Fruit fly (Drosophila melanogaster) whole organism, wandering third instar larva: ENCODE data around the gene CG4520.

Experiments
- Abd-B ChIP-seq: fragments of >200 bp; optimal IDR thresholded peaks from 2 replicates; lab custom pipeline; 2017; ENCODE audit warnings: missing biosample characterization, missing genetic modification characterization
- CG9705 ChIP-seq: fragments of 200-800 bp; sonication (Bioruptor generic); optimal IDR thresholded peaks from 2 replicates; lab custom pipeline; 2018; ENCODE audit warnings: missing biosample characterization, mild to moderate bottlenecking, missing genetic modification characterization
- CrebA ChIP-seq: fragments of 200-800 bp; sonication (Bioruptor generic); optimal IDR thresholded peaks from 2 replicates; lab custom pipeline; 2016; ENCODE audit warnings: missing biosample characterization, mild to moderate bottlenecking, missing genetic modification characterization, borderline replicate concordance
- Dfd ChIP-seq: fragments of >200 bp; optimal IDR thresholded peaks from 2 replicates; lab custom pipeline; 2017; ENCODE audit warnings: missing biosample characterization, missing genetic modification characterization
- Dif ChIP-seq: fragments of 200-275, 200-300 bp; sonication (Bioruptor generic); optimal IDR thresholded peaks from 2 replicates; lab custom pipeline; 2018; ENCODE audit warnings: missing biosample characterization, missing genetic modification characterization; ENCODE audit not compliant: partially characterized antibody
- GATAd ChIP-seq: sonication (Bioruptor generic); optimal IDR thresholded peaks from 2 replicates; lab custom pipeline; 2016; ENCODE audit warnings: missing biosample characterization, missing genetic modification characterization
- HLH106 ChIP-seq: fragments of 200-800 bp; optimal IDR thresholded peaks from 3 replicates; lab custom pipeline; 2019; ENCODE audit warnings: missing biosample characterization, mild to moderate bottlenecking, missing genetic modification characterization, moderate library complexity
- Hnf4 ChIP-seq: fragments of 200-800 bp; sonication (Bioruptor generic); optimal IDR thresholded peaks from 2 replicates; lab custom pipeline; 2016; ENCODE audit warnings: missing biosample characterization, mild to moderate bottlenecking, missing genetic modification characterization
- Hr78 ChIP-seq: fragments of >200 bp; optimal IDR thresholded peaks from 2 replicates; lab custom pipeline; 2017; ENCODE audit warnings: missing biosample characterization, missing genetic modification characterization
- Hr83 ChIP-seq: fragments of 200-300 bp; sonication (Bioruptor generic); optimal IDR thresholded peaks from 2 replicates; lab custom pipeline; 2016; ENCODE audit warnings: missing biosample characterization, mild to moderate bottlenecking, missing genetic modification characterization, moderate library complexity; ENCODE audit not compliant: poor library complexity, severe bottlenecking
- Jra ChIP-seq: sonication (Bioruptor generic); optimal IDR thresholded peaks from 2 replicates; lab custom pipeline; 2016; ENCODE audit warnings: missing biosample characterization, missing genetic modification characterization
- Mio ChIP-seq: sonication (Bioruptor generic); optimal IDR thresholded peaks from 2 replicates; lab custom pipeline; 2016; ENCODE audit warnings: missing biosample characterization, missing genetic modification characterization
- Myc ChIP-seq: fragments of >200 bp; optimal IDR thresholded peaks from 2 replicates; lab custom pipeline; 2017
- N ChIP-seq: fragments of >200 bp; optimal IDR thresholded peaks from 2 replicates; lab custom pipeline; 2018; ENCODE audit warnings: missing biosample characterization, missing external identifiers, missing genetic modification characterization
- OdsH ChIP-seq: fragments of 200-800 bp; sonication (Bioruptor generic); optimal IDR thresholded peaks from 2 replicates; lab custom pipeline; 2016; ENCODE audit warnings: missing biosample characterization, mild to moderate bottlenecking, missing genetic modification characterization
- Rel ChIP-seq, 2 experiments: fragments of 200-800 bp; sonication (Bioruptor generic) in 1 of 2; optimal IDR thresholded peaks; 2 replicates in 1 of 2; 3 replicates in 1 of 2; lab custom pipeline; 2016 to 2019; ENCODE audit warnings: mild to moderate bottlenecking in 2 of 2, missing biosample characterization in 2 of 2, missing genetic modification characterization in 2 of 2, moderate library complexity in 1 of 2
- Sp1 ChIP-seq: fragments of 200-800 bp; sonication (Bioruptor generic); optimal IDR thresholded peaks from 3 replicates; lab custom pipeline; 2019; ENCODE audit warnings: missing biosample characterization, mild to moderate bottlenecking, missing genetic modification characterization, moderate library complexity
- br ChIP-seq: fragments of 200-800 bp; sonication (Bioruptor generic); optimal IDR thresholded peaks from 2 replicates; lab custom pipeline; 2016; ENCODE audit warnings: missing biosample characterization, missing genetic modification characterization
- brk ChIP-seq: fragments of 200-800 bp; sonication (Bioruptor generic); optimal IDR thresholded peaks from 2 replicates; lab custom pipeline; 2016; ENCODE audit warnings: missing biosample characterization, mild to moderate bottlenecking, missing genetic modification characterization
- dl ChIP-seq, 2 experiments: fragments of 175-275, 200-275 bp in 1 of 2; fragments of 200-275 bp in 1 of 2; sonication (Bioruptor generic); optimal IDR thresholded peaks; lab custom pipeline; 2018; ENCODE audit warnings: mild to moderate bottlenecking in 2 of 2, missing biosample characterization in 2 of 2, missing genetic modification characterization in 2 of 2, moderate library complexity in 2 of 2; ENCODE audit not compliant: partially characterized antibody in 2 of 2, insufficient read depth in 1 of 2
- dmrt93B ChIP-seq: fragments of 200-800 bp; sonication (Bioruptor generic); optimal IDR thresholded peaks from 2 replicates; lab custom pipeline; 2018; ENCODE audit warnings: missing biosample characterization, mild to moderate bottlenecking, missing genetic modification characterization
- dsf ChIP-seq: sonication (Bioruptor generic); optimal IDR thresholded peaks from 2 replicates; lab custom pipeline; 2016; ENCODE audit warnings: missing biosample characterization, missing genetic modification characterization, borderline replicate concordance
- ey ChIP-seq: fragments of 200-800 bp; sonication (Bioruptor generic); optimal IDR thresholded peaks from 2 replicates; lab custom pipeline; 2016; ENCODE audit warnings: missing biosample characterization, missing genetic modification characterization
- foxo ChIP-seq, 2 experiments: fragments of 200-800 bp; sonication (Bioruptor generic); optimal IDR thresholded peaks; 2 replicates in 1 of 2; 3 replicates in 1 of 2; lab custom pipeline; 2016 to 2017; ENCODE audit warnings: missing biosample characterization in 2 of 2, missing genetic modification characterization in 2 of 2
- fru ChIP-seq: fragments of 200-800 bp; sonication (Bioruptor generic); optimal IDR thresholded peaks from 3 replicates; lab custom pipeline; 2016; ENCODE audit warnings: missing biosample characterization, mild to moderate bottlenecking, missing genetic modification characterization
- jim ChIP-seq: fragments of 175-275, 200-325 bp; sonication (Bioruptor generic); optimal IDR thresholded peaks from 2 replicates; lab custom pipeline; 2016; ENCODE audit warnings: missing biosample characterization, mild to moderate bottlenecking, missing genetic modification characterization
- lola ChIP-seq: fragments of >200 bp; optimal IDR thresholded peaks from 2 replicates; lab custom pipeline; 2017; ENCODE audit warnings: missing biosample characterization, missing genetic modification characterization
- sage ChIP-seq: fragments of 200-800 bp; sonication (Bioruptor generic); optimal IDR thresholded peaks from 2 replicates; lab custom pipeline; 2016; ENCODE audit warnings: missing biosample characterization, mild to moderate bottlenecking, missing genetic modification characterization
- usp ChIP-seq: fragments of >200 bp; optimal IDR thresholded peaks from 2 replicates; lab custom pipeline; 2017; ENCODE audit warnings: missing biosample characterization, missing genetic modification characterization
- woc ChIP-seq: sonication (Bioruptor generic); optimal IDR thresholded peaks from 2 replicates; lab custom pipeline; 2016; ENCODE audit warnings: missing biosample characterization, mild to moderate bottlenecking, missing genetic modification characterization

The CG4520 gene

DNA sequence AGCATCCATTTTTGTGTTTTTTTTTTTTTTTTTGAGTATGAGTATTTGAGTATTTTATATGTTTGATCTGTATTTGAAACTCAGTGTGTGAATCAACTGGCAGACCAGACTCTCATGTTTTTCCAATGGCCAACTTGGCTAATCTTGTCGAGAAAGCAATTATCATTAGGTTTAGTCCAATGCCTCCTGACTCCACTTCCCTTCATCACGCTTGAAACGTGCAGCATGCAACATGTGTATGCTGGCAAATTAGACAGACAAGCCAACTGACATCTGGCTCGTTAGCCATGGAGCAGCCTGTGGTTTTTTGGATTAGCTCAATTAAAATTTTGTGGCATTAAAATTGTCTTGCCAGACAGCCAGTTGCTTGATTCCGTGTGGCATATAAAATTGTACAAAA, 28.0 kb upstream of the CG4520 start, which contains the start of gene CG31294:
CG31294 (minus strand) TSS at position 101 of the 400 bp plus-strand sequence.
- TF ChIP-seq woc (GFP tag; lab: Kevin White, UChicago) (no peak), dmrt93B (no peak), Myc (no peak), Rel (GFP tag; optimal IDR thresholded peaks at IDR 0.05; lab: Kevin White, UChicago) (no peak), Rel (tag; optimal IDR thresholded peaks at IDR 0.05; lab: Kevin White, UChicago) (no peak), jim (no peak), fru (GFP tag; lab: Kevin White, UChicago) (no peak), Abd-B (GFP tag; lab: Kevin White, UChicago) (no peak), HLH106 (tag; lab: Kevin White, UChicago) (no peak), Dif (no peak), br (GFP tag; lab: Kevin White, UChicago) (no peak), Sp1 (no peak), usp (GFP tag; lab: Kevin White, UChicago) (no peak), foxo (GFP tag; optimal IDR thresholded peaks at IDR 0.05; lab: Kevin White, UChicago) (no peak), dsf (GFP tag; lab: Kevin White, UChicago) (no peak), Hr78 (GFP tag; lab: Kevin White, UChicago) (no peak), dl (GFP tag; optimal IDR thresholded peaks at IDR 0.05; lab: Kevin White, UChicago; ENCODE audit: insufficient read depth in 1 of 2, partially characterized antibody in 2 of 2) (no peak), CrebA (GFP tag; lab: Kevin White, UChicago) (no peak)

- peak; percentile 53 for TF ChIP-seq Dfd (GFP tag; lab: Kevin White, UChicago)
- TF ChIP-seq dsf (GFP tag; lab: Kevin White, UChicago) = no peak
Measured at dm6 chr3R:15730629-15731028, 13.8 kb upstream of the CG4520 start.

dm6 chr3R:15731446-15731845, 13.0 kb upstream of the CG4520 start, which contains the start of gene CG34274:
Gene CG34274, plus strand, starts transcription at chr3R:15731746.
- no peak for TF ChIP-seq Abd-B (GFP tag; lab: Kevin White, UChicago)

dm6 chr3R:15762815-15763214, 18.4 kb downstream of the CG4520 start, which contains the start of gene CG12784:
Gene CG12784, plus strand, starts transcription at chr3R:15763115.
- TF ChIP-seq dmrt93B = no peak
- TF ChIP-seq br (GFP tag; lab: Kevin White, UChicago) = no peak
- TF ChIP-seq jim = no peak
- TF ChIP-seq Hnf4 = no peak
- no peak for TF ChIP-seq CG9705 (GFP tag; lab: Kevin White, UChicago)
- TF ChIP-seq OdsH = no peak
- no peak for TF ChIP-seq fru (GFP tag; lab: Kevin White, UChicago)
- TF ChIP-seq Sp1 = no peak
- TF ChIP-seq lola = no peak
- TF ChIP-seq foxo (GFP tag; optimal IDR thresholded peaks at IDR 0.05; lab: Kevin White, UChicago) = no peak
- TF ChIP-seq usp (GFP tag; lab: Kevin White, UChicago) = no peak
- TF ChIP-seq dl (GFP tag; optimal IDR thresholded peaks at IDR 0.05; lab: Kevin White, UChicago; ENCODE audit: insufficient read depth in 1 of 2, partially characterized antibody in 2 of 2) = no peak
- TF ChIP-seq Rel (GFP tag; optimal IDR thresholded peaks at IDR 0.05; lab: Kevin White, UChicago) = no peak
- TF ChIP-seq Rel (tag; optimal IDR thresholded peaks at IDR 0.05; lab: Kevin White, UChicago) = no peak
- TF ChIP-seq N (GFP tag; lab: Kevin White, UChicago) = no peak
- no peak for TF ChIP-seq brk (GFP tag; lab: Kevin White, UChicago)
- TF ChIP-seq Abd-B (GFP tag; lab: Kevin White, UChicago) = no peak
- TF ChIP-seq GATAd (GFP tag; lab: Kevin White, UChicago) = no peak
- TF ChIP-seq woc (GFP tag; lab: Kevin White, UChicago) = no peak
- TF ChIP-seq Mio (GFP tag; lab: Kevin White, UChicago) = no peak
- TF ChIP-seq Hr78 (GFP tag; lab: Kevin White, UChicago) = no peak

DNA sequence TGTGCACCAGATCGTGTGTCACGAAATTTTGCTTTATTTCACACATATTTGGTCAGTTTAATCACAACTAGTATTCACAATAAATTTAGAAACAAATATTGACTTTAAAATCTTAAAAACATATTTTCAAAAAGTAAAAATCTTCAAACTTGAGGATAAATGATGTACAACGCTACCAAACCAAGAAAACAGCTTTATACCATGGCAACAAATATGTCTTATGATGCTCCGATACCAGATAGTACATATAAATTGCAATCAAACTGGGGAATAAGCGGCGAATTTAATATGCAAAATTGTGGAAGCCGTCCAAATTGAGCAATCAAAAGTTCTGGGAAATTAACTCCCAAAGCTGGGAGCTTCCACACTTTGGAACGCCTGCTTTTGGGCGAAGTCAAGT, 22.9 kb downstream of the CG4520 start, which contains the start of gene CG5623:
CG5623 (minus strand) TSS at position 101 of the 400 bp plus-strand sequence.
- TF ChIP-seq sage (no peak), ey (GFP tag; lab: Kevin White, UChicago) (no peak), Dfd (GFP tag; lab: Kevin White, UChicago) (no peak), jim (no peak), usp (GFP tag; lab: Kevin White, UChicago) (no peak), lola (no peak), HLH106 (tag; lab: Kevin White, UChicago) (no peak), Jra (GFP tag; lab: Kevin White, UChicago) (no peak), Hr83 (GFP tag; lab: Kevin White, UChicago) (no peak)
